Worm (Caenorhabditis elegans) whole organism, mixed stage, embryonic: Measurements from ENCODE around the gene F58D2.5.

Experiments used
- M03D4.4 ChIP-seq: sonication (generic microtip); optimal IDR thresholded peaks from 2 replicates; lab custom pipeline; 2017; ENCODE audit warnings: mild to moderate bottlenecking, missing genetic modification characterization, missing compliant biosample characterization
- bed-3 ChIP-seq: fragments of 200-800 bp; sonication (Bioruptor generic); optimal IDR thresholded peaks from 3 replicates; lab custom pipeline; 2018; ENCODE audit warnings: mild to moderate bottlenecking, missing genetic modification characterization, moderate library complexity, missing compliant biosample characterization
- blmp-1 ChIP-seq: fragments of 150-350 bp; optimal IDR thresholded peaks from 2 replicates; lab custom pipeline; 2014; ENCODE audit warnings: missing biosample characterization, missing genetic modification characterization
- ceh-39 ChIP-seq: fragments of 150-350 bp; optimal IDR thresholded peaks from 2 replicates; lab custom pipeline; 2014; ENCODE audit warnings: missing biosample characterization, missing genetic modification characterization
- ceh-43 ChIP-seq: fragments of 200-800 bp; sonication (Bioruptor generic); optimal IDR thresholded peaks from 2 replicates; lab custom pipeline; 2018; ENCODE audit warnings: mild to moderate bottlenecking, missing genetic modification characterization, moderate library complexity, missing compliant biosample characterization
- ceh-83 ChIP-seq: fragments of 200-800 bp; sonication (Bioruptor generic); optimal IDR thresholded peaks from 2 replicates; lab custom pipeline; 2018; ENCODE audit warnings: mild to moderate bottlenecking, missing genetic modification characterization, missing compliant biosample characterization
- ces-1 ChIP-seq: fragments of 150-350 bp; optimal IDR thresholded peaks from 2 replicates; lab custom pipeline; 2014; ENCODE audit warnings: missing biosample characterization, missing genetic modification reagents, missing genetic modification characterization
- cnd-1 ChIP-seq: fragments of 200-800 bp; sonication (Bioruptor generic); optimal IDR thresholded peaks from 2 replicates; lab custom pipeline; 2018; ENCODE audit warnings: mild to moderate bottlenecking, missing genetic modification characterization, missing compliant biosample characterization
- drap-1 ChIP-seq: fragments of 200-800 bp; sonication (Bioruptor generic); optimal IDR thresholded peaks from 3 replicates; lab custom pipeline; 2018; ENCODE audit warnings: mild to moderate bottlenecking, missing genetic modification characterization, missing compliant biosample characterization
- elt-1 ChIP-seq: sonication (generic microtip); optimal IDR thresholded peaks from 2 replicates; lab custom pipeline; 2017; ENCODE audit warnings: missing genetic modification characterization, mild to moderate bottlenecking, missing compliant biosample characterization, antibody characterized with exemption, moderate library complexity, borderline replicate concordance; ENCODE audit not compliant: insufficient read depth
- elt-3 ChIP-seq: fragments of 150-350 bp; optimal IDR thresholded peaks from 2 replicates; lab custom pipeline; 2014; ENCODE audit warnings: missing biosample characterization, missing genetic modification characterization
- flh-1 ChIP-seq: fragments of 200-800 bp; sonication (Bioruptor generic); optimal IDR thresholded peaks from 2 replicates; lab custom pipeline; 2018; ENCODE audit warnings: mild to moderate bottlenecking, missing genetic modification characterization, moderate library complexity, missing compliant biosample characterization
- ham-2 ChIP-seq: fragments of 200-800 bp; sonication (Bioruptor generic); optimal IDR thresholded peaks from 2 replicates; lab custom pipeline; 2018; ENCODE audit warnings: mild to moderate bottlenecking, missing genetic modification characterization, missing compliant biosample characterization
- hlh-1 ChIP-seq: fragments of 150-350 bp; optimal IDR thresholded peaks from 2 replicates; lab custom pipeline; 2014; ENCODE audit warnings: missing biosample characterization, missing genetic modification reagents, missing genetic modification characterization
- lin-13 ChIP-seq: fragments of 150-350 bp; optimal IDR thresholded peaks from 2 replicates; lab custom pipeline; 2014; ENCODE audit warnings: missing biosample characterization, missing genetic modification characterization
- lin-32 ChIP-seq: fragments of 200-800 bp; sonication (Bioruptor generic); optimal IDR thresholded peaks from 2 replicates; lab custom pipeline; 2018; ENCODE audit warnings: mild to moderate bottlenecking, missing genetic modification characterization, missing compliant biosample characterization
- lsy-2 ChIP-seq: fragments of 150-350 bp; optimal IDR thresholded peaks from 2 replicates; lab custom pipeline; 2014; ENCODE audit warnings: missing biosample characterization, missing genetic modification characterization
- mab-5 ChIP-seq: fragments of 150-350 bp; optimal IDR thresholded peaks from 2 replicates; lab custom pipeline; 2014; ENCODE audit warnings: missing biosample characterization, missing genetic modification characterization
- mep-1 ChIP-seq: fragments of 150-350 bp; optimal IDR thresholded peaks from 2 replicates; lab custom pipeline; 2017; ENCODE audit warnings: missing biosample characterization, missing genetic modification reagents, missing genetic modification characterization, inconsistent platforms
- mls-2 ChIP-seq: sonication (generic microtip); optimal IDR thresholded peaks from 2 replicates; lab custom pipeline; 2016; ENCODE audit warnings: mild to moderate bottlenecking, missing genetic modification characterization, moderate library complexity, missing compliant biosample characterization
- nhr-12 ChIP-seq: fragments of 150-350 bp; optimal IDR thresholded peaks from 2 replicates; lab custom pipeline; 2014; ENCODE audit warnings: missing biosample characterization, missing genetic modification characterization
- nhr-2 ChIP-seq: fragments of 150-350 bp; optimal IDR thresholded peaks from 2 replicates; lab custom pipeline; 2014; ENCODE audit warnings: missing biosample characterization, missing genetic modification characterization
- nhr-237 ChIP-seq: fragments of 150-350 bp; optimal IDR thresholded peaks from 2 replicates; lab custom pipeline; 2014; ENCODE audit warnings: missing biosample characterization, missing genetic modification characterization
- nhr-28 ChIP-seq: fragments of 150-350 bp; optimal IDR thresholded peaks from 2 replicates; lab custom pipeline; 2014; ENCODE audit warnings: missing biosample characterization, missing genetic modification characterization
- nhr-76 ChIP-seq: sonication (generic microtip); optimal IDR thresholded peaks from 2 replicates; lab custom pipeline; 2017; ENCODE audit warnings: missing biosample characterization, missing genetic modification characterization
- pha-4 ChIP-seq: fragments of 150-350 bp; optimal IDR thresholded peaks from 2 replicates; lab custom pipeline; 2018; ENCODE audit warnings: missing biosample characterization, missing genetic modification reagents, missing genetic modification characterization
- sem-2 ChIP-seq: fragments of 200-800 bp; sonication (Bioruptor generic); optimal IDR thresholded peaks from 2 replicates; lab custom pipeline; 2018; ENCODE audit warnings: mild to moderate bottlenecking, missing genetic modification characterization, missing compliant biosample characterization
- snpc-4 ChIP-seq: fragments of 150-350 bp; optimal IDR thresholded peaks from 2 replicates; lab custom pipeline; 2014; ENCODE audit warnings: missing biosample characterization, missing genetic modification characterization
- sptf-1 ChIP-seq: sonication (generic microtip); optimal IDR thresholded peaks from 2 replicates; lab custom pipeline; 2017; ENCODE audit warnings: mild to moderate bottlenecking, missing genetic modification characterization, moderate library complexity, missing compliant biosample characterization
- tbx-8 ChIP-seq: fragments of 200-800 bp; sonication (Bioruptor generic); optimal IDR thresholded peaks from 2 replicates; lab custom pipeline; 2018; ENCODE audit warnings: mild to moderate bottlenecking, missing genetic modification characterization, moderate library complexity, missing compliant biosample characterization
- unc-120 ChIP-seq: sonication (generic microtip); optimal IDR thresholded peaks from 2 replicates; lab custom pipeline; 2017; ENCODE audit warnings: missing genetic modification characterization, missing compliant biosample characterization; ENCODE audit not compliant: poor library complexity, severe bottlenecking
- unc-39 ChIP-seq: fragments of 150-350 bp; optimal IDR thresholded peaks from 2 replicates; lab custom pipeline; 2014; ENCODE audit warnings: missing biosample characterization, missing genetic modification characterization
- unc-62 ChIP-seq: fragments of 150-350 bp; optimal IDR thresholded peaks from 2 replicates; lab custom pipeline; 2014; ENCODE audit warnings: missing biosample characterization, missing genetic modification reagents, missing genetic modification characterization
- zip-8 ChIP-seq: fragments of 150-350 bp; optimal IDR thresholded peaks from 2 replicates; lab custom pipeline; 2014; ENCODE audit warnings: missing biosample characterization, missing genetic modification characterization
- ztf-11 ChIP-seq: fragments of 150-350 bp; optimal IDR thresholded peaks from 2 replicates; lab custom pipeline; 2014; ENCODE audit warnings: missing biosample characterization, missing genetic modification characterization

The F58D2.5 gene

ce11 chrIV:13193239-13193638 is at the start of gene F58D2.5:
Gene F58D2.5 (minus strand): TSS chrIV:13193339.
- no peak for TF ChIP-seq nhr-12
- no peak for TF ChIP-seq nhr-237 (tag; lab: Kevin White, UChicago)
- no peak for TF ChIP-seq blmp-1 (tag; lab: Kevin White, UChicago)
- no peak for TF ChIP-seq elt-1 (tag; lab: Kevin White, UChicago)
- TF ChIP-seq sem-2: no peak
- TF ChIP-seq lsy-2 (tag; lab: Kevin White, UChicago): no peak
- TF ChIP-seq lin-13 (tag; lab: Kevin White, UChicago): no peak
- no peak for TF ChIP-seq flh-1 (GFP tag; lab: Kevin White, UChicago)
- TF ChIP-seq mls-2 (tag; lab: Kevin White, UChicago): no peak
- TF ChIP-seq ztf-11 (tag; lab: Kevin White, UChicago): no peak

ce11 chrIV:13241340-13241739 is 48.2 kb upstream of the F58D2.5 start:
- TF ChIP-seq unc-120 (no peak), drap-1 (GFP tag; lab: Kevin White, UChicago) (no peak), bed-3 (GFP tag; lab: Kevin White, UChicago) (no peak), nhr-2 (tag; lab: Kevin White, UChicago) (no peak), lsy-2 (tag; lab: Kevin White, UChicago) (no peak), snpc-4 (tag; lab: Kevin White, UChicago) (no peak), lin-13 (tag; lab: Kevin White, UChicago) (no peak), ztf-11 (tag; lab: Kevin White, UChicago) (no peak), zip-8 (tag; lab: Kevin White, UChicago) (no peak), ceh-43 (GFP tag; lab: Kevin White, UChicago) (no peak), hlh-1 (tag; lab: Kevin White, UChicago) (no peak), unc-62 (no peak), elt-1 (tag; lab: Kevin White, UChicago) (no peak), nhr-76 (tag; lab: Kevin White, UChicago) (no peak), cnd-1 (no peak), mab-5 (tag; lab: Kevin White, UChicago) (no peak), mep-1 (no peak)

- TF ChIP-seq sem-2: no peak
- no peak for TF ChIP-seq mep-1
- TF ChIP-seq zip-8 (tag; lab: Kevin White, UChicago): no peak
- no peak for TF ChIP-seq snpc-4 (tag; lab: Kevin White, UChicago)
- no peak for TF ChIP-seq blmp-1 (tag; lab: Kevin White, UChicago)
- TF ChIP-seq elt-3 (tag; lab: Kevin White, UChicago): no peak
- TF ChIP-seq ceh-83 (GFP tag; lab: Kevin White, UChicago): no peak
- TF ChIP-seq M03D4.4: no peak
- TF ChIP-seq sptf-1 (tag; lab: Kevin White, UChicago): no peak
- TF ChIP-seq cnd-1: no peak
- TF ChIP-seq unc-120: no peak
- no peak for TF ChIP-seq mab-5 (tag; lab: Kevin White, UChicago)
- no peak for TF ChIP-seq nhr-76 (tag; lab: Kevin White, UChicago)
- no peak for TF ChIP-seq nhr-12
- TF ChIP-seq lin-32: no peak
- no peak for TF ChIP-seq tbx-8 (GFP tag; lab: Kevin White, UChicago)
- no peak for TF ChIP-seq unc-39 (tag; lab: Kevin White, UChicago)
- no peak for TF ChIP-seq ceh-39 (tag; lab: Kevin White, UChicago)
- no peak for TF ChIP-seq ces-1
- no peak for TF ChIP-seq nhr-28 (tag; lab: Kevin White, UChicago)
Observed at ce11 chrIV:13240842-13241143, 47.7 kb upstream of the F58D2.5 start, which contains the start of gene lin-54. Gene lin-54 (plus strand): TSS chrIV:13241044.

ce11 chrIV:13240078-13240841 is 47.1 kb upstream of the F58D2.5 start, which contains the start of gene rpl-12:
Gene rpl-12 (minus strand): TSS chrIV:13240651.
- TF ChIP-seq flh-1 (GFP tag; lab: Kevin White, UChicago) (no peak), pha-4 (tag; lab: Kevin White, UChicago) (peak; percentile 99), mls-2 (tag; lab: Kevin White, UChicago) (peak; percentile 75), lin-13 (tag; lab: Kevin White, UChicago) (peak; percentile 96), snpc-4 (tag; lab: Kevin White, UChicago) (no peak), ham-2 (peak; percentile 23), ceh-43 (GFP tag; lab: Kevin White, UChicago) (peak; percentile 67), hlh-1 (tag; lab: Kevin White, UChicago) (peak; percentile 71), nhr-28 (tag; lab: Kevin White, UChicago) (no peak), drap-1 (GFP tag; lab: Kevin White, UChicago) (peak; percentile 80), nhr-12 (peak; percentile 75), ces-1 (peak; percentile 100), ceh-83 (GFP tag; lab: Kevin White, UChicago) (peak; percentile 67), nhr-76 (tag; lab: Kevin White, UChicago) (no peak), lin-32 (peak; percentile 3), sptf-1 (tag; lab: Kevin White, UChicago) (peak; percentile 89), elt-3 (tag; lab: Kevin White, UChicago) (peak; percentile 84), mep-1 (peak; percentile 99), zip-8 (tag; lab: Kevin White, UChicago) (peak; percentile 54), cnd-1 (peak; percentile 84), tbx-8 (GFP tag; lab: Kevin White, UChicago) (peak; percentile 45), M03D4.4 (peak; percentile 74), mab-5 (tag; lab: Kevin White, UChicago) (peak; percentile 83), lsy-2 (tag; lab: Kevin White, UChicago) (peak; percentile 92), unc-120 (peak; percentile 75), nhr-237 (tag; lab: Kevin White, UChicago) (peak; percentile 97), unc-62 (peak; percentile 94), elt-1 (tag; lab: Kevin White, UChicago) (no peak), ceh-39 (tag; lab: Kevin White, UChicago) (peak; percentile 94), sem-2 (no peak), nhr-2 (tag; lab: Kevin White, UChicago) (no peak), bed-3 (GFP tag; lab: Kevin White, UChicago) (no peak), ztf-11 (tag; lab: Kevin White, UChicago) (peak; percentile 75), blmp-1 (tag; lab: Kevin White, UChicago) (peak; percentile 52), unc-39 (tag; lab: Kevin White, UChicago) (peak; percentile 75)
